Fruit fly (Drosophila melanogaster) ovary, adult (tissue): Measurements from ENCODE around the gene Tssk.
A peak's percentile ranks its signal among the peaks of the same experiment; 100 is the strongest.

ENCODE experiments used
- CG17801 ChIP-seq: fragments of 200-800 bp; optimal IDR thresholded peaks from 2 replicates; lab custom pipeline; 2019; ENCODE audit warnings: missing biosample characterization, mild to moderate bottlenecking, missing genetic modification characterization, moderate library complexity; ENCODE audit not compliant: partially characterized antibody

Gene Tssk

dm6 chr3R:18616007-18616406, 17.5 kb downstream of the Tssk start:
- no peak for TF ChIP-seq CG17801 (GFP tag; lab: Kevin White, UChicago)

DNA sequence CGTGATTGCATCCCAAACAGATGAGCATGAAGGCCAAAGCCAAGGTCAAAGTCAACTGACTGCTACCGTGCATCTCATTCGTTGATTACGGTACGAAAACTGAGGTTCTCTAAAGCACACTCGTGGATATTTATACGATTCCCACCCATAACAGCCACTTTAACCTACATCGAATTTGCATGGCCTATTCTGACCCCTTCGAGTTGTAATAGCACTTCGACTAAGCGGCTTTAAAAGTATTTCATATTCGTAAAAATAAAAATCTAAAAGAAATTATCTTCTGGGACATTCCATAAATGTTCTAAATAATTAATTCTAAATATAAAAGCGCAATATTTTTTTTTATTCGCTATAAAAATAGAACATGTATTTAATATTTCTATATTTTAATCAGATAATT, 18.9 kb downstream of the Tssk start, which contains the start of gene CG7695:
TSS of gene CG7695 (minus strand) at position 101 of the 400 bp plus-strand sequence.
- TF ChIP-seq CG17801 (GFP tag; lab: Kevin White, UChicago) = no peak

dm6 chr3R:18619451-18619942, 21.0 kb downstream of the Tssk start:
- no peak for TF ChIP-seq CG17801 (GFP tag; lab: Kevin White, UChicago)

DNA sequence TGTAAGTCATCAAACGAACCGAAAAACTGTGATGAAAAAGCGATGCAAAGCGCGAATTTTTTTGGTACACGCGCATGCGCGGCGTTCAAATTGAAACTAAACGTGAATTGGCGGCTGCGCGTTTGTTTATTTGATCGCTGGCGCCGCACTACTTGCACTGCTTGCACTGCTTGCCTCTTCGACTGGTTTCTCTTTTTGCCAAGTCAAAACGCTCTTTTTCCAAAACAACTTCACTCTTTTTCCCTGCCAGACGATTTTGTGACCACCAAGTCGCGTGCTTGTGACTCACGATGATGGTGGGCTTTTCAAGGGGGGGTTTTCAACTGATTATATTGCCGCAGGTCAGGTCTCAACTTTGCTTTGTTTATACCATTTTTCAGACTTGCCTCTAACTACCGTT, 22.7 kb downstream of the Tssk start, which contains the start of gene CG14304:
TSS of gene CG14304 (minus strand) at position 98 of the 400 bp plus-strand sequence.
- TF ChIP-seq CG17801 (GFP tag; lab: Kevin White, UChicago) = no peak

dm6 chr3R:18624541-18624940, 26.1 kb downstream of the Tssk start:
- TF ChIP-seq CG17801 (GFP tag; lab: Kevin White, UChicago) = no peak

DNA sequence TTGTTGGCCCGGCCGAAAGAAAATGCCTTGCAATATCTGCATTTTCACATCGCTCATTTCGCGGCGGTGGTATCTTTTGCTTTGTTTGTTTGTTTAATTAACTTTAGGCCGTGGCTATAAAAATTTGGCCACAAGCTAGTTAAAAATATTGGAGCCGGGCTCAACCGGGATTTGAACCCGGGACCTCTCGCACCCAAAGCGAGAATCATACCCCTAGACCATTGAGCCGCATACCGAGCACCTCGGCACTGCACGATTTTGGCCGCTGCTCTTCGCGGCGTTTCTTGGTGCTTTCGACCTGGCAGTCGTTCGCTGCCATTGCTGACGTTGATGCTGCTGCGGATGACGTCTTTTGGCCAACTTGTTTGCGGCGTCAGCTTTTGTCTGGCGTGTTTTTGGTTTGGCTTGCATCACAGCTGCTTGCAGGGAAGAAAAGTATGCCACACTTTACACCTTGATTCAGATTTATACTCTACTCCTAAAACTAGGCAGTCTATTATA, 29.9 kb downstream of the Tssk start:
- no peak for TF ChIP-seq CG17801 (GFP tag; lab: Kevin White, UChicago)

DNA sequence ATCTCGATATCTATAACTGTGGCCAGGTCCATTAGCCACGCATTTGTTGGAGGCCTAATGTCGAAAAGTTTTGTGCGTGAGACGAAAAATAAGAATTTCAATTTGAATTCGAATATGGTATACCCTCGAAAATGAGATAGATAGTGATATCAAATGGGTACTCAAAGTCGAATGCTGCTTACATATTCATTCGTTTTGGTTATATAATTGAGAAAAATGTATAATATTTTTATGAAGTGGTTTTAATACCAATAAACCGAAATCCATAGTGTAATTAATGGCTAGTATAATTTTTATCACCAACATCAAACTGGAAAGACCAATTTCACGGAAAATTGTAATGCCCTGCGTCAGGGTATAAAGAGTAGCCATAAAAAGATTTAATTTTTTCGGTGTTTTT, 34.6 kb downstream of the Tssk start:
- TF ChIP-seq CG17801 (GFP tag; lab: Kevin White, UChicago) = no peak

DNA sequence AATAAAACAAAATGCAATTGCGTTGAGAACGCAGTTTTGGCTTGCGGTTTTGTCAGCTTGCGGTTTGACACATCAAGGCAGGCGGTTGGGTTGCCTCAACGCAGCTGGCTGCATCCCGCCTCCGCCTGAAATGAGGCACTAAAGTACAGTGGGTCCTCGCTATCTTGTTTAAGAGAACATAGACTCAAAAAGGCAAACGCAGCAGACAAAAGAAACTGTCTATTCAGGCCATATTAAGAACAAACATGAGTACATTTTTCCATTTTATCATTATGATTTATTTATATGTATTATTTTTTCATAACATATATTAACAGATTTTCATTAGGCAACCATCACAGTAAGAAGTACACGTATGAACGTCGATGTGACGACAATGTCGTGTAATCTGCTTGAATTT, 41.2 kb downstream of the Tssk start:
- peak; percentile 16 for TF ChIP-seq CG17801 (GFP tag; lab: Kevin White, UChicago)

DNA sequence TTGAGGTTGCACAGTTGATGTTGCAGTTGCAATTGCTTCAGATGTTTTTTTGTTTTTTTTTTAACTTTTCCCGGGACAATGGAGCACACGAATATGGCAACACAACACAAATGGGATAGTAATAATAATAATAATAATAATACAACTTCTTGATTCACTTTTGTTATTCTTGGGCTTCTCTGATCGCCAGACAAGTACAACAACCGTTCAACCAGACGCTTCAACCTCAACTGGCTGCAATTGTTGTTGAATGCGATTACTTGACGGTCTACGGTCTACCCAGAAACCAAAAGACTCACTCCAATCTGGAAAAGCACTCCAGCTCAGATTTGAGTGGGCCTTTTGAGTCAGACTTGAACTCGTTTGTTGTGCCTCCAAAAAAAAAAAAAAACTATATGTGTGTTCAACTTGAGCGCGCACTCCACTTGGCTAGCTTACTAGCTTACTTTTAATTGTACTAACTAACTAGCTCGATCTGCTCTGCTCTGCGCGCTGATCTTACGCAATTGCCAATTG, 42.8 kb downstream of the Tssk start, which contains the start of gene CG14301:
TSS of gene CG14301 (minus strand) at position 216 of the 516 bp plus-strand sequence.
- TF ChIP-seq CG17801 (GFP tag; lab: Kevin White, UChicago) = no peak

DNA sequence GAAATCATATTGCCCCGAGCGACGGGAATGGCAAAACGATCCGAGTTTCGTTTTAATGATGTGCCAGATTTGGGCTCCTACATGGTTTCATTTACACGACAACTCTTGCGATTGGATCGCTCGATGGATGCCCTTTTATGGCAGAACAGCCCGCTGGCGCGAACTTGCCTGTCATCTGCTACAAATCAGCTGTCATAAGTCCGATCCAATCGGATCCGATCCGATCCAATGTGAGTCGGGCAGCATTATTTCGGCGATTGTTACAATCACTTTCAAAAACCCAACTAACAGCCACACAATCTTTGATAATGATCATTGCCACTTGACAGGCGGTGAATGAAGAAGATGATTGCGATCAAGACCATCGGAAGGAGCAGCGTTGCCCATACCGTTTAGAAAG, 45.2 kb downstream of the Tssk start:
- TF ChIP-seq CG17801 (GFP tag; lab: Kevin White, UChicago) = no peak
